Fruit fly (Drosophila melanogaster) whole organism, embryonic: Measurements from ENCODE around the gene RpS26.
A peak's percentile ranks its signal among the peaks of the same experiment; 100 is the strongest.

Experiments used
- Abd-B ChIP-seq: fragments of 200-800 bp; sonication (Bioruptor generic); optimal IDR thresholded peaks from 2 replicates; lab custom pipeline; 2018; ENCODE audit warnings: missing biosample characterization, mild to moderate bottlenecking, missing genetic modification characterization, moderate library complexity
- B-H1 ChIP-seq: fragments of 200-800 bp; sonication (Bioruptor generic); IDR thresholded peaks from 3 replicates; pipeline ENCODE4 v1.3.6; 2022; ENCODE audit warnings: missing biosample characterization, missing genetic modification characterization
- CG10147 ChIP-seq: fragments of 200-800 bp; sonication (Bioruptor generic); optimal IDR thresholded peaks from 2 replicates; lab custom pipeline; 2019; ENCODE audit warnings: missing biosample characterization, mild to moderate bottlenecking, missing genetic modification characterization, moderate library complexity
- CG11398 ChIP-seq: fragments of 200-800 bp; sonication (Bioruptor generic); optimal IDR thresholded peaks from 2 replicates; lab custom pipeline; 2016; ENCODE audit warnings: missing biosample characterization, missing genetic modification characterization
- CG11696 ChIP-seq: fragments of 200-800 bp; sonication (Bioruptor generic); IDR thresholded peaks from 2 replicates; pipeline ENCODE4 v1.3.6; 2022; ENCODE audit warnings: missing biosample characterization, missing genetic modification characterization
- CG11723 ChIP-seq: fragments of 200-800 bp; sonication (Bioruptor generic); optimal IDR thresholded peaks from 2 replicates; lab custom pipeline; 2017; ENCODE audit warnings: missing biosample characterization, mild to moderate bottlenecking, missing genetic modification characterization
- CG12391 ChIP-seq: fragments of 200-800 bp; sonication (Bioruptor generic); optimal IDR thresholded peaks from 3 replicates; lab custom pipeline; 2018; ENCODE audit warnings: missing biosample characterization, mild to moderate bottlenecking, missing genetic modification characterization, moderate library complexity
- CG14965 ChIP-seq: fragments of 200-800 bp; sonication (Bioruptor generic); optimal IDR thresholded peaks from 2 replicates; lab custom pipeline; 2016; ENCODE audit warnings: missing biosample characterization, missing genetic modification characterization, borderline replicate concordance
- CG15601 ChIP-seq: fragments of 200-800 bp; sonication (Bioruptor generic); optimal IDR thresholded peaks from 3 replicates; lab custom pipeline; 2019; ENCODE audit warnings: missing biosample characterization, mild to moderate bottlenecking, missing genetic modification characterization, moderate library complexity
- CG18011 ChIP-seq: fragments of 200-800 bp; sonication (Bioruptor generic); optimal IDR thresholded peaks from 2 replicates; lab custom pipeline; 2017; ENCODE audit warnings: missing biosample characterization, missing genetic modification characterization, mild to moderate bottlenecking, moderate library complexity, missing genotype
- CG18262 ChIP-seq: fragments of 200-800 bp; optimal IDR thresholded peaks from 3 replicates; lab custom pipeline; 2019; ENCODE audit warnings: missing biosample characterization, mild to moderate bottlenecking, missing genetic modification characterization, moderate library complexity
- CG18764 ChIP-seq: fragments of 200-800 bp; sonication (Bioruptor generic); optimal IDR thresholded peaks from 3 replicates; lab custom pipeline; 2016; ENCODE audit warnings: missing biosample characterization, missing genetic modification characterization
- CG34422 ChIP-seq: fragments of 200-800 bp; sonication (Bioruptor generic); IDR thresholded peaks from 3 replicates; pipeline ENCODE4 v1.3.6; 2022; ENCODE audit warnings: missing biosample characterization, missing genetic modification characterization
- CG3726 ChIP-seq: fragments of 200-800 bp; sonication (Bioruptor generic); IDR thresholded peaks from 3 replicates; pipeline ENCODE4, ENCODE4 v1.3.6; 2022; ENCODE audit warnings: missing biosample characterization, missing genetic modification characterization
- CG4820 ChIP-seq: fragments of 200-800 bp; sonication (Bioruptor generic); optimal IDR thresholded peaks from 3 replicates; lab custom pipeline; 2016; ENCODE audit warnings: missing biosample characterization, missing genetic modification characterization
- CG4854 ChIP-seq: fragments of 200-800 bp; sonication (Bioruptor generic); optimal IDR thresholded peaks from 2 replicates; lab custom pipeline; 2016; ENCODE audit warnings: missing biosample characterization, missing genetic modification characterization, inconsistent platforms
- CG6765 ChIP-seq: fragments of 200-800 bp; sonication (Bioruptor generic); optimal IDR thresholded peaks from 3 replicates; lab custom pipeline; 2017; ENCODE audit warnings: missing biosample characterization, mild to moderate bottlenecking, missing genetic modification characterization
- CG7556 ChIP-seq: fragments of 200-800 bp; sonication (Bioruptor generic); optimal IDR thresholded peaks from 2 replicates; lab custom pipeline; 2017; ENCODE audit warnings: missing biosample characterization, mild to moderate bottlenecking, missing genetic modification characterization
- CG7839 ChIP-seq: fragments of 200-800 bp; sonication (Bioruptor generic); optimal IDR thresholded peaks from 3 replicates; lab custom pipeline; 2018; ENCODE audit warnings: missing biosample characterization, mild to moderate bottlenecking, missing genetic modification characterization, moderate library complexity
- CG8478 ChIP-seq: fragments of >200 bp; optimal IDR thresholded peaks from 2 replicates; lab custom pipeline; 2018
- CG8924 ChIP-seq: fragments of 200-800 bp; optimal IDR thresholded peaks from 3 replicates; lab custom pipeline; 2019; ENCODE audit warnings: missing biosample characterization, mild to moderate bottlenecking, missing genetic modification characterization, moderate library complexity
- CG9932 ChIP-seq: fragments of 200-800 bp; sonication (Bioruptor generic); IDR thresholded peaks from 2 replicates; pipeline ENCODE4 v1.3.6; 2022; ENCODE audit warnings: missing biosample characterization, missing genetic modification characterization
- Chrac-16 ChIP-seq: fragments of 200-800 bp; sonication (Bioruptor generic); optimal IDR thresholded peaks from 3 replicates; lab custom pipeline; 2016; ENCODE audit warnings: missing biosample characterization, missing genetic modification characterization
- Dip2 ChIP-seq: fragments of 200-800 bp; sonication (Bioruptor generic); IDR thresholded peaks from 2 replicates; pipeline ENCODE4 v1.3.6; 2022; ENCODE audit warnings: missing biosample characterization, missing genetic modification characterization
- Hmx ChIP-seq: fragments of 200-800 bp; sonication (Bioruptor generic); optimal IDR thresholded peaks from 2 replicates; lab custom pipeline; 2016; ENCODE audit warnings: missing biosample characterization, missing genetic modification characterization
- NC2α ChIP-seq: fragments of 200-800 bp; sonication (Bioruptor generic); optimal IDR thresholded peaks from 2 replicates; lab custom pipeline; 2016; ENCODE audit warnings: missing biosample characterization, missing genetic modification characterization
- Sox102F ChIP-seq: fragments of 200-800 bp; sonication (Bioruptor generic); optimal IDR thresholded peaks from 2 replicates; lab custom pipeline; 2018; ENCODE audit warnings: missing biosample characterization, mild to moderate bottlenecking, missing genetic modification characterization, moderate library complexity
- ato ChIP-seq: fragments of 200-800 bp; sonication (Bioruptor generic); IDR thresholded peaks from 2 replicates; pipeline ENCODE4 v1.3.6; 2022; ENCODE audit warnings: missing biosample characterization, missing genetic modification characterization; ENCODE audit not compliant: partially characterized antibody
- bbx ChIP-seq: fragments of 200-800 bp; sonication (Bioruptor generic); IDR thresholded peaks from 2 replicates; pipeline ENCODE4 v1.3.6; 2022; ENCODE audit warnings: missing biosample characterization, missing genetic modification characterization; ENCODE audit not compliant: partially characterized antibody
- chn ChIP-seq: fragments of 200-800 bp; sonication (Bioruptor generic); optimal IDR thresholded peaks from 2 replicates; lab custom pipeline; 2016; ENCODE audit warnings: missing biosample characterization, missing genetic modification characterization
- en ChIP-seq: fragments of 200-800 bp; sonication (Bioruptor generic); optimal IDR thresholded peaks from 2 replicates; lab custom pipeline; 2016; ENCODE audit warnings: missing biosample characterization, missing genetic modification characterization
- fd64A ChIP-seq: fragments of 200-800 bp; sonication (Bioruptor generic); optimal IDR thresholded peaks from 3 replicates; lab custom pipeline; 2018; ENCODE audit warnings: missing biosample characterization, mild to moderate bottlenecking, missing genetic modification characterization
- grn ChIP-seq: fragments of 200-800 bp; sonication (Bioruptor generic); optimal IDR thresholded peaks from 3 replicates; lab custom pipeline; 2017; ENCODE audit warnings: missing biosample characterization, missing genetic modification characterization
- insv ChIP-seq, 2 experiments: fragments of 200-800 bp; sonication (Bioruptor generic); optimal IDR thresholded peaks; 3 replicates each; lab custom pipeline; 2016 to 2018; ENCODE audit warnings: missing biosample characterization in 2 of 2, missing genetic modification characterization in 2 of 2
- jigr1 ChIP-seq: fragments of 200-800 bp; sonication (Bioruptor generic); IDR thresholded peaks from 3 replicates; pipeline ENCODE4 v1.3.6; 2022; ENCODE audit warnings: missing biosample characterization, missing genetic modification characterization
- lbe ChIP-seq: fragments of 200-800 bp; sonication (Bioruptor generic); optimal IDR thresholded peaks from 2 replicates; lab custom pipeline; 2016; ENCODE audit warnings: missing biosample characterization, mild to moderate bottlenecking, missing genetic modification characterization
- nerfin-1 ChIP-seq: fragments of 200-800 bp; sonication (Bioruptor generic); optimal IDR thresholded peaks from 3 replicates; lab custom pipeline; 2019; ENCODE audit warnings: missing biosample characterization, mild to moderate bottlenecking, missing genetic modification characterization, moderate library complexity
- nerfin-2 ChIP-seq: fragments of 200-800 bp; sonication (Bioruptor generic); IDR thresholded peaks from 2 replicates; pipeline ENCODE4 v1.3.6; 2022; ENCODE audit warnings: missing biosample characterization, missing genetic modification characterization; ENCODE audit not compliant: partially characterized antibody
- onecut ChIP-seq: fragments of 200-800 bp; sonication (Bioruptor generic); IDR thresholded peaks from 2 replicates; pipeline ENCODE4 v1.3.6; 2022; ENCODE audit warnings: missing biosample characterization, missing genetic modification characterization
- pho ChIP-seq: fragments of 200-800 bp; sonication (Bioruptor generic); optimal IDR thresholded peaks from 2 replicates; lab custom pipeline; 2016; ENCODE audit warnings: missing biosample characterization, missing genetic modification characterization
- phol ChIP-seq: fragments of 200-800 bp; sonication (Bioruptor generic); optimal IDR thresholded peaks from 3 replicates; lab custom pipeline; 2018; ENCODE audit warnings: missing biosample characterization, mild to moderate bottlenecking, missing genetic modification characterization, moderate library complexity
- prd ChIP-seq, 3 experiments: fragments of >200 bp in 2 of 3; fragments of 200-800 bp in 1 of 3; sonication (Bioruptor generic) in 1 of 3; optimal IDR thresholded peaks in 2 of 3; IDR thresholded peaks in 1 of 3; 2 replicates in 2 of 3; 3 replicates in 1 of 3; pipeline versions ENCODE4 v1.3.6 to Lab custom; 2017 to 2022; ENCODE audit warnings: missing biosample characterization in 1 of 3, missing genetic modification characterization in 1 of 3
- ro ChIP-seq: fragments of 200-800 bp; sonication (Bioruptor generic); IDR thresholded peaks from 2 replicates; pipeline ENCODE4 v1.3.6; 2022; ENCODE audit warnings: missing biosample characterization, missing genetic modification characterization
- sc ChIP-seq, 3 experiments: fragments of >200 bp in 2 of 3; fragments of 200-800 bp in 1 of 3; sonication (Bioruptor generic) in 1 of 3; optimal IDR thresholded peaks; 2 replicates in 2 of 3; 3 replicates in 1 of 3; lab custom pipeline; 2017; ENCODE audit warnings: mild to moderate bottlenecking in 1 of 3, missing biosample characterization in 1 of 3, missing genetic modification characterization in 1 of 3, missing genetic modification reagents in 1 of 3
- sisA ChIP-seq: fragments of 200-800 bp; sonication (Bioruptor generic); IDR thresholded peaks from 2 replicates; pipeline ENCODE4 v1.3.6; 2022; ENCODE audit warnings: missing biosample characterization, missing genetic modification characterization
- slbo ChIP-seq: fragments of 200-800 bp; sonication (Bioruptor generic); IDR thresholded peaks from 2 replicates; pipeline ENCODE4 v1.3.6; 2022; ENCODE audit warnings: missing biosample characterization, missing genetic modification characterization
- tna ChIP-seq: fragments of 200-800 bp; sonication (Bioruptor generic); IDR thresholded peaks from 2 replicates; pipeline ENCODE4 v1.3.6; 2022; ENCODE audit warnings: missing biosample characterization, missing genetic modification characterization; ENCODE audit not compliant: partially characterized antibody
- tx ChIP-seq: fragments of 200-800 bp; sonication (Bioruptor generic); optimal IDR thresholded peaks from 2 replicates; lab custom pipeline; 2016; ENCODE audit warnings: missing biosample characterization, missing genetic modification characterization

Gene RpS26

dm6 chr2L:18448639-18449430 lies 5.8 kb upstream of the RpS26 start, which contains the start of gene ncm (continued):
- TF ChIP-seq sisA (no peak), CG11398 (GFP tag; lab: Kevin White, UChicago) (no peak), Chrac-16 (GFP tag; lab: Kevin White, UChicago) (peak; percentile 26), CG8478 (lab: Kevin White, UChicago) (no peak), B-H1 (GFP tag; lab: Robert Waterston, UW) (no peak), nerfin-2 (peak; percentile 63), CG15601 (tag; lab: Kevin White, UChicago) (peak; percentile 19), ato (GFP tag; lab: Robert Waterston, UW) (peak; percentile 72), pho (GFP tag; lab: Kevin White, UChicago) (no peak), CG14965 (no peak), Hmx (GFP tag; lab: Kevin White, UChicago) (no peak), CG3726 (no peak), tx (GFP tag; lab: Kevin White, UChicago) (no peak), sc (optimal IDR thresholded peaks at IDR 0.05; lab: Kevin White, UChicago) (no peak), sc (GFP tag; optimal IDR thresholded peaks at IDR 0.05; lab: Kevin White, UChicago) (no peak), CG6765 (GFP tag; lab: Kevin White, UChicago) (no peak), NC2α (GFP tag; lab: Kevin White, UChicago) (no peak), CG4820 (GFP tag; lab: Kevin White, UChicago) (no peak), CG11696 (no peak), grn (GFP tag; lab: Kevin White, UChicago) (no peak), CG10147 (GFP tag; lab: Kevin White, UChicago) (no peak), chn (GFP tag; lab: Kevin White, UChicago) (no peak), jigr1 (GFP tag; lab: Robert Waterston, UW) (no peak; the same call in 2 of the 3 replicates), CG18764 (GFP tag; lab: Kevin White, UChicago) (peak; percentile 36), Sox102F (GFP tag; lab: Kevin White, UChicago) (no peak), Dip2 (GFP tag; lab: Robert Waterston, UW) (no peak), bbx (peak; percentile 86), tna (GFP tag; lab: Robert Waterston, UW) (peak; percentile 76), lbe (GFP tag; lab: Kevin White, UChicago) (no peak), slbo (GFP tag; lab: Robert Waterston, UW) (no peak; the same call in 1 of the 2 replicates), CG12391 (tag; lab: Kevin White, UChicago) (peak; percentile 56), insv (GFP tag; optimal IDR thresholded peaks at IDR 0.05; lab: Kevin White, UChicago) (no peak), ro (no peak), prd (optimal IDR thresholded peaks at IDR 0.05; lab: Kevin White, UChicago) (no peak), prd (GFP tag; IDR thresholded peaks at IDR 0.05; lab: Robert Waterston, UW) (no peak), fd64A (GFP tag; lab: Kevin White, UChicago) (no peak), phol (tag; lab: Kevin White, UChicago) (peak; percentile 46), en (no peak), CG18011 (GFP tag; lab: Kevin White, UChicago) (no peak), CG18262 (tag; lab: Kevin White, UChicago) (peak; percentile 33), CG7556 (GFP tag; lab: Kevin White, UChicago) (no peak), nerfin-1 (tag; lab: Kevin White, UChicago) (no peak), CG8924 (tag; lab: Kevin White, UChicago) (no peak), CG4854 (no peak), Abd-B (no peak), onecut (GFP tag; lab: Robert Waterston, UW) (no peak), CG11723 (GFP tag; lab: Kevin White, UChicago) (no peak), CG9932 (peak; percentile 41; the same call in 1 of the 2 replicates), CG34422 (GFP tag; lab: Robert Waterston, UW) (peak; percentile 69; the same call in 2 of the 3 replicates), CG7839 (no peak)
